Fruit fly (Drosophila melanogaster) whole organism, embryonic: ENCODE data around the gene CG17593.

Source experiments
- Abd-B ChIP-seq: fragments of 200-800 bp; sonication (Bioruptor generic); optimal IDR thresholded peaks from 2 replicates; lab custom pipeline; 2018; ENCODE audit warnings: missing biosample characterization, mild to moderate bottlenecking, missing genetic modification characterization, moderate library complexity
- Adf1 ChIP-seq: fragments of 200-800 bp; sonication (Bioruptor generic); IDR thresholded peaks from 2 replicates; pipeline ENCODE4 v1.3.6; 2022; ENCODE audit warnings: missing biosample characterization, missing genetic modification characterization
- Asciz ChIP-seq: fragments of 200-800 bp; sonication (Bioruptor generic); optimal IDR thresholded peaks from 2 replicates; lab custom pipeline; 2017; ENCODE audit warnings: missing biosample characterization, mild to moderate bottlenecking, missing genetic modification characterization, missing genetic modification reagents
- BtbVII ChIP-seq: fragments of 200-800 bp; sonication (Bioruptor generic); optimal IDR thresholded peaks from 3 replicates; lab custom pipeline; 2017; ENCODE audit warnings: missing biosample characterization, mild to moderate bottlenecking, missing genetic modification characterization
- CG10147 ChIP-seq: fragments of 200-800 bp; sonication (Bioruptor generic); optimal IDR thresholded peaks from 2 replicates; lab custom pipeline; 2019; ENCODE audit warnings: missing biosample characterization, mild to moderate bottlenecking, missing genetic modification characterization, moderate library complexity
- CG10267 ChIP-seq: fragments of 200-800 bp; sonication (Bioruptor generic); optimal IDR thresholded peaks from 2 replicates; lab custom pipeline; 2018; ENCODE audit warnings: missing biosample characterization, mild to moderate bottlenecking, missing genetic modification characterization, moderate library complexity
- CG11093 ChIP-seq: fragments of 200-800 bp; sonication (Bioruptor generic); IDR thresholded peaks from 3 replicates; pipeline ENCODE4 v1.3.6; 2022; ENCODE audit warnings: missing biosample characterization, missing genetic modification characterization
- CG12071 ChIP-seq: fragments of 200-800 bp; sonication (Bioruptor generic); optimal IDR thresholded peaks from 3 replicates; lab custom pipeline; 2018; ENCODE audit warnings: missing biosample characterization, mild to moderate bottlenecking, missing genetic modification characterization
- CG12104 ChIP-seq: fragments of 200-800 bp; sonication (Bioruptor generic); optimal IDR thresholded peaks from 3 replicates; lab custom pipeline; 2016; ENCODE audit warnings: missing biosample characterization, missing genetic modification characterization
- CG13287 ChIP-seq: fragments of 200-800 bp; sonication (Bioruptor generic); IDR thresholded peaks from 2 replicates; pipeline ENCODE4 v1.3.6; 2022; ENCODE audit warnings: missing biosample characterization, missing genetic modification characterization; ENCODE audit not compliant: partially characterized antibody
- CG15479 ChIP-seq: fragments of 200-800 bp; sonication (Bioruptor generic); optimal IDR thresholded peaks from 3 replicates; lab custom pipeline; 2019; ENCODE audit warnings: missing biosample characterization, mild to moderate bottlenecking, missing genetic modification characterization, moderate library complexity
- CG15601 ChIP-seq: fragments of 200-800 bp; sonication (Bioruptor generic); optimal IDR thresholded peaks from 3 replicates; lab custom pipeline; 2019; ENCODE audit warnings: missing biosample characterization, mild to moderate bottlenecking, missing genetic modification characterization, moderate library complexity
- CG2199 ChIP-seq: fragments of 200-800 bp; sonication (Bioruptor generic); IDR thresholded peaks from 3 replicates; pipeline ENCODE4 v1.3.6; 2022; ENCODE audit warnings: missing biosample characterization, missing genetic modification characterization
- CG3065 ChIP-seq: fragments of 200-800 bp; sonication (Bioruptor generic); optimal IDR thresholded peaks from 2 replicates; lab custom pipeline; 2016; ENCODE audit warnings: missing biosample characterization, missing genetic modification characterization
- CG3163 ChIP-seq: fragments of 200-800 bp; sonication (Bioruptor generic); optimal IDR thresholded peaks from 3 replicates; lab custom pipeline; 2016; ENCODE audit warnings: missing biosample characterization, missing genetic modification characterization
- CG4282 ChIP-seq: fragments of 200-800 bp; sonication (Bioruptor generic); optimal IDR thresholded peaks from 2 replicates; lab custom pipeline; 2016; ENCODE audit warnings: missing biosample characterization, missing genetic modification characterization
- CG4328 ChIP-seq: fragments of 200-800 bp; sonication (Bioruptor generic); optimal IDR thresholded peaks from 3 replicates; lab custom pipeline; 2017; ENCODE audit warnings: missing biosample characterization, missing genetic modification reagents, missing genetic modification characterization
- CG6254 ChIP-seq: fragments of 200-800 bp; sonication (Bioruptor generic); optimal IDR thresholded peaks from 3 replicates; lab custom pipeline; 2017; ENCODE audit warnings: mild to moderate bottlenecking, missing biosample characterization, missing genetic modification reagents, missing genetic modification characterization
- CTCF ChIP-seq: fragments of 200-800 bp; sonication (Bioruptor generic); optimal IDR thresholded peaks from 2 replicates; lab custom pipeline; 2017; ENCODE audit warnings: missing biosample characterization, mild to moderate bottlenecking, missing genetic modification characterization, moderate library complexity
- Chrac-16 ChIP-seq: fragments of 200-800 bp; sonication (Bioruptor generic); optimal IDR thresholded peaks from 3 replicates; lab custom pipeline; 2016; ENCODE audit warnings: missing biosample characterization, missing genetic modification characterization
- Dad ChIP-seq: fragments of 200-800 bp; sonication (Bioruptor generic); optimal IDR thresholded peaks from 3 replicates; lab custom pipeline; 2016; ENCODE audit warnings: missing biosample characterization, missing genetic modification characterization
- E2f1 ChIP-seq: fragments of 200-800 bp; sonication (Bioruptor generic); IDR thresholded peaks from 2 replicates; pipeline ENCODE4 v1.3.6; 2022; ENCODE audit warnings: missing biosample characterization, missing genetic modification characterization
- ERR ChIP-seq: fragments of 200-800 bp; sonication (Bioruptor generic); optimal IDR thresholded peaks from 2 replicates; lab custom pipeline; 2016; ENCODE audit warnings: missing biosample characterization, missing genetic modification characterization
- GATAe ChIP-seq: fragments of 200-800 bp; sonication (Bioruptor generic); conservative IDR thresholded peaks from 2 replicates; pipeline ENCODE4 v1.3.6; 2022; ENCODE audit warnings: missing biosample characterization, missing genetic modification characterization
- Hey ChIP-seq: fragments of 200-800 bp; sonication (Bioruptor generic); optimal IDR thresholded peaks from 3 replicates; lab custom pipeline; 2018; ENCODE audit warnings: missing biosample characterization, mild to moderate bottlenecking, missing genetic modification characterization
- Mad ChIP-seq: fragments of 200-800 bp; sonication (Bioruptor generic); optimal IDR thresholded peaks from 2 replicates; lab custom pipeline; 2016; ENCODE audit warnings: missing biosample characterization, missing genetic modification characterization
- Oaz ChIP-seq: fragments of 200-800 bp; sonication (Bioruptor generic); IDR thresholded peaks from 2 replicates; pipeline ENCODE4 v1.3.6; 2022; ENCODE audit warnings: missing biosample characterization, missing genetic modification characterization
- Oli ChIP-seq: fragments of 200-800 bp; sonication (Bioruptor generic); optimal IDR thresholded peaks from 2 replicates; lab custom pipeline; 2018; ENCODE audit warnings: missing biosample characterization, mild to moderate bottlenecking, missing genetic modification characterization, moderate library complexity
- Poxn ChIP-seq: fragments of 200-800 bp; sonication (Bioruptor generic); IDR thresholded peaks from 2 replicates; pipeline ENCODE4 v1.3.6; 2022; ENCODE audit warnings: missing biosample characterization, missing genetic modification characterization
- Rx ChIP-seq: fragments of 200-800 bp; sonication (Bioruptor generic); IDR thresholded peaks from 2 replicates; pipeline ENCODE4 v1.3.6; 2022; ENCODE audit warnings: missing biosample characterization, missing genetic modification characterization
- caup ChIP-seq: fragments of 200-800 bp; sonication (Bioruptor generic); optimal IDR thresholded peaks from 3 replicates; lab custom pipeline; 2017; ENCODE audit warnings: missing biosample characterization, mild to moderate bottlenecking, missing genetic modification characterization, moderate library complexity; ENCODE audit not compliant: severe bottlenecking
- dimm ChIP-seq: fragments of 200-800 bp; sonication (Bioruptor generic); IDR thresholded peaks from 2 replicates; pipeline ENCODE4 v1.3.6; 2022; ENCODE audit warnings: missing biosample characterization, missing genetic modification characterization
- dpn ChIP-seq, 2 experiments: fragments of 200-800 bp; sonication (Bioruptor generic); optimal IDR thresholded peaks; 3 replicates each; lab custom pipeline; 2016; ENCODE audit warnings: missing biosample characterization in 2 of 2, missing genetic modification characterization in 2 of 2
- ewg ChIP-seq: fragments of 200-800 bp; sonication (Bioruptor generic); optimal IDR thresholded peaks from 3 replicates; lab custom pipeline; 2017; ENCODE audit warnings: mild to moderate bottlenecking, missing biosample characterization, missing genetic modification reagents, missing genetic modification characterization
- exex ChIP-seq: fragments of 200-800 bp; sonication (Bioruptor generic); optimal IDR thresholded peaks from 4 replicates; lab custom pipeline; 2018; ENCODE audit warnings: missing biosample characterization, mild to moderate bottlenecking, missing genetic modification characterization, moderate library complexity
- fd96Cb ChIP-seq: fragments of 200-800 bp; sonication (Bioruptor generic); optimal IDR thresholded peaks from 2 replicates; lab custom pipeline; 2018; ENCODE audit warnings: missing biosample characterization, mild to moderate bottlenecking, missing genetic modification characterization, moderate library complexity
- gem ChIP-seq: fragments of 200-800 bp; sonication (Bioruptor generic); optimal IDR thresholded peaks from 2 replicates; lab custom pipeline; 2019; ENCODE audit warnings: missing biosample characterization, mild to moderate bottlenecking, missing genetic modification characterization, moderate library complexity
- ken ChIP-seq: fragments of 200-800 bp; sonication (Bioruptor generic); IDR thresholded peaks from 3 replicates; pipeline ENCODE4 v1.3.6; 2022; ENCODE audit warnings: missing biosample characterization, missing genetic modification characterization
- klu ChIP-seq: fragments of 200-800 bp; sonication (Bioruptor generic); IDR thresholded peaks from 2 replicates; pipeline ENCODE4 v1.3.6; 2022; ENCODE audit warnings: missing biosample characterization, missing genetic modification characterization
- mld ChIP-seq: fragments of 200-800 bp; sonication (Bioruptor generic); IDR thresholded peaks from 3 replicates; pipeline ENCODE4 v1.3.6; 2022; ENCODE audit warnings: missing biosample characterization, missing genetic modification characterization; ENCODE audit not compliant: partially characterized antibody
- nerfin-1 ChIP-seq: fragments of 200-800 bp; sonication (Bioruptor generic); optimal IDR thresholded peaks from 3 replicates; lab custom pipeline; 2019; ENCODE audit warnings: missing biosample characterization, mild to moderate bottlenecking, missing genetic modification characterization, moderate library complexity
- nom ChIP-seq: fragments of 200-800 bp; sonication (Bioruptor generic); optimal IDR thresholded peaks from 2 replicates; lab custom pipeline; 2017; ENCODE audit warnings: missing biosample characterization, missing genetic modification characterization, mild to moderate bottlenecking, moderate library complexity, missing genetic modification reagents
- oc ChIP-seq: fragments of 200-800 bp; sonication (Bioruptor generic); optimal IDR thresholded peaks from 2 replicates; lab custom pipeline; 2018; ENCODE audit warnings: missing biosample characterization, mild to moderate bottlenecking, missing genetic modification characterization, moderate library complexity
- odd ChIP-seq: fragments of 200-800 bp; sonication (Bioruptor generic); optimal IDR thresholded peaks from 2 replicates; lab custom pipeline; 2017; ENCODE audit warnings: missing biosample characterization, mild to moderate bottlenecking, missing genetic modification characterization
- psq ChIP-seq: fragments of 200-800 bp; sonication (Bioruptor generic); optimal IDR thresholded peaks from 2 replicates; lab custom pipeline; 2017; ENCODE audit warnings: missing biosample characterization, missing genetic modification characterization
- ranshi ChIP-seq: fragments of 200-800 bp; sonication (Bioruptor generic); IDR thresholded peaks from 2 replicates; pipeline ENCODE4 v1.3.6; 2022; ENCODE audit warnings: missing biosample characterization, missing genetic modification characterization
- run ChIP-seq: fragments of 200-800 bp; sonication (Bioruptor generic); optimal IDR thresholded peaks from 3 replicates; lab custom pipeline; 2018; ENCODE audit warnings: missing biosample characterization, mild to moderate bottlenecking, missing genetic modification characterization
- salm ChIP-seq: fragments of 200-800 bp; sonication (Bioruptor generic); optimal IDR thresholded peaks from 2 replicates; lab custom pipeline; 2018; ENCODE audit warnings: missing biosample characterization, mild to moderate bottlenecking, missing genetic modification characterization
- sima ChIP-seq: fragments of 200-800 bp; sonication (Bioruptor generic); optimal IDR thresholded peaks from 2 replicates; lab custom pipeline; 2016; ENCODE audit warnings: missing biosample characterization, missing genetic modification characterization
- sna ChIP-seq: fragments of 200-800 bp; sonication (Bioruptor generic); IDR thresholded peaks from 2 replicates; pipeline ENCODE4 v1.3.6; 2022; ENCODE audit warnings: missing biosample characterization, missing genetic modification characterization; ENCODE audit not compliant: partially characterized antibody
- tap ChIP-seq: fragments of 200-800 bp; optimal IDR thresholded peaks from 3 replicates; lab custom pipeline; 2019; ENCODE audit warnings: missing biosample characterization, mild to moderate bottlenecking, missing genetic modification characterization, moderate library complexity

Gene CG17593

DNA sequence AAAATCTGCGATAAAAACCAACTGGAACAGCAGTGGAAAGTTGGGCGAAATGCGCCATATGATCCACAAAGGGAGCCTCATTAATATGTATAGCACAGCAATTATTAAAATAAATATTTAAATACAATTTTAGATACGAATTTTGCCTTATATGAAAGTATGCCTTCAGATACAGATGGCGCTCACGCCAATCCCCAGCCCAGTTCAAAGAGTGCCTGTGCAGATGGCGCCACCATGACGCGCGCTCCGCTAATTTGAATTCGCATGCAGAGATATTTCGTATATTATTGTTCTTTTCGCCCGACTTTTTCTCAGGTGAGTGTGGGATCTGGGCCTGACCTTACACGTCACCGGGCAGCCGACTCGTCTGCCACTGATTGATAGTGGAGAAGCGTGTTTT lies 42.4 kb upstream of the CG17593 start, which contains the start of gene Pgant4 (continued):
- TF ChIP-seq salm (tag; lab: Kevin White, UChicago) (no peak), ken (peak; percentile 73), sna (no peak), GATAe (GFP tag; lab: Robert Waterston, UW) (no peak), ranshi (GFP tag; lab: Robert Waterston, UW) (peak; percentile 42; the same call in 1 of the 2 replicates), tap (tag; lab: Kevin White, UChicago) (no peak), ERR (GFP tag; lab: Kevin White, UChicago) (no peak), Oli (peak; percentile 30), gem (no peak), Asciz (GFP tag; lab: Kevin White, UChicago) (no peak), odd (GFP tag; lab: Kevin White, UChicago) (no peak), psq (GFP tag; lab: Kevin White, UChicago) (no peak), fd96Cb (tag; lab: Kevin White, UChicago) (no peak), run (tag; lab: Kevin White, UChicago) (no peak), CG3065 (no peak), oc (tag; lab: Kevin White, UChicago) (no peak), CG6254 (GFP tag; lab: Kevin White, UChicago) (no peak), Rx (GFP tag; lab: Robert Waterston, UW) (peak; percentile 40; the same call in 1 of the 2 replicates), dimm (no peak), CG4328 (GFP tag; lab: Kevin White, UChicago) (no peak), sima (GFP tag; lab: Kevin White, UChicago) (no peak), Poxn (GFP tag; lab: Robert Waterston, UW) (no peak), Dad (GFP tag; lab: Kevin White, UChicago) (no peak), caup (peak; percentile 53), CG12104 (GFP tag; lab: Kevin White, UChicago) (no peak), exex (no peak), CG2199 (GFP tag; lab: Robert Waterston, UW) (peak; percentile 79), Hey (tag; lab: Kevin White, UChicago) (no peak), CTCF (GFP tag; lab: Kevin White, UChicago) (peak; percentile 99), Adf1 (no peak; the same call in 1 of the 2 replicates), CG12071 (GFP tag; lab: Kevin White, UChicago) (peak; percentile 27), Chrac-16 (GFP tag; lab: Kevin White, UChicago) (peak; percentile 66), ewg (no peak), CG4282 (no peak), Mad (GFP tag; lab: Kevin White, UChicago) (peak; percentile 2), Abd-B (GFP tag; lab: Kevin White, UChicago) (no peak), Oaz (GFP tag; lab: Robert Waterston, UW) (no peak), CG11093 (GFP tag; lab: Robert Waterston, UW) (peak; percentile 48; the same call in 1 of the 3 replicates), CG13287 (no peak), dpn (GFP tag; optimal IDR thresholded peaks at IDR 0.05; lab: Kevin White, UChicago) (peak; percentile 40 to 69), mld (GFP tag; lab: Robert Waterston, UW) (no peak), klu (GFP tag; lab: Robert Waterston, UW) (0 out of 2 replicates have a peak, but pooled peaks have one; percentile 20), CG10147 (GFP tag; lab: Kevin White, UChicago) (no peak), nerfin-1 (tag; lab: Kevin White, UChicago) (no peak), nom (GFP tag; lab: Kevin White, UChicago) (no peak), E2f1 (GFP tag; lab: Robert Waterston, UW) (peak; percentile 49; the same call in 1 of the 2 replicates), CG15479 (GFP tag; lab: Kevin White, UChicago) (no peak), CG10267 (peak; percentile 43), CG15601 (tag; lab: Kevin White, UChicago) (no peak), CG3163 (GFP tag; lab: Kevin White, UChicago) (no peak), BtbVII (GFP tag; lab: Kevin White, UChicago) (no peak)
